Fruit fly (Drosophila melanogaster) whole organism: ENCODE data around the gene CG11523.

Source experiments
- pan ChIP-seq: fragments of >200 bp; optimal IDR thresholded peaks from 2 replicates; lab custom pipeline; 2017
- psq ChIP-seq: fragments of >200 bp; optimal IDR thresholded peaks from 2 replicates; lab custom pipeline; 2017

DNA sequence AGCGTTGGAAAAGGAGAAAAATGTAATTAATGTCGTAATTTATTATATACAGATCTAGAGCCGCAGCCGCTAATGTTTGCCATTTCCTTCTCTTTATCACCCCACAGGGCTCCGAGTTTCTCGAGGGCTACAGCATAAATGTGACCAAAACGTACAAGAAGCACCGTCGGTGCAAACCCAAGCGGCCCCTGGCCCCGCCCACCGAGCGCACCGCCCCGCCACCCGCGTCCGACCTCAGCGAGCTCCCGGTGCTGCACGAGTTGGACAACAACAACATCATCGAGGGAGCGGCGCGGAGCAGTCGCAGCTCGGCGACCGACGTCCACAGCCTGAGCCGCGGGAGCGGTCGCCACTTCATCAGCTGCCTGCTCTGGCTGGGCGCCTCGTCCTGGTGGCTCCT is 24.2 kb downstream of the CG11523 start:
- no peak for TF ChIP-seq psq (lab: Kevin White, UChicago)
- TF ChIP-seq pan (lab: Kevin White, UChicago) = no peak
